Worm (Caenorhabditis elegans) whole organism, mixed stage, embryonic: ENCODE results near the gene C36C5.12.

ENCODE experiments used
- bed-3 ChIP-seq: fragments of 200-800 bp; sonication (Bioruptor generic); optimal IDR thresholded peaks from 3 replicates; lab custom pipeline; 2018; ENCODE audit warnings: mild to moderate bottlenecking, missing genetic modification characterization, moderate library complexity, missing compliant biosample characterization
- blmp-1 ChIP-seq: fragments of 150-350 bp; optimal IDR thresholded peaks from 2 replicates; lab custom pipeline; 2014; ENCODE audit warnings: missing biosample characterization, missing genetic modification characterization
- ceh-39 ChIP-seq: fragments of 150-350 bp; optimal IDR thresholded peaks from 2 replicates; lab custom pipeline; 2014; ENCODE audit warnings: missing biosample characterization, missing genetic modification characterization
- ceh-43 ChIP-seq: fragments of 200-800 bp; sonication (Bioruptor generic); optimal IDR thresholded peaks from 2 replicates; lab custom pipeline; 2018; ENCODE audit warnings: mild to moderate bottlenecking, missing genetic modification characterization, moderate library complexity, missing compliant biosample characterization
- ceh-83 ChIP-seq: fragments of 200-800 bp; sonication (Bioruptor generic); optimal IDR thresholded peaks from 2 replicates; lab custom pipeline; 2018; ENCODE audit warnings: mild to moderate bottlenecking, missing genetic modification characterization, missing compliant biosample characterization
- ces-1 ChIP-seq: fragments of 150-350 bp; optimal IDR thresholded peaks from 2 replicates; lab custom pipeline; 2014; ENCODE audit warnings: missing biosample characterization, missing genetic modification reagents, missing genetic modification characterization
- cnd-1 ChIP-seq: fragments of 200-800 bp; sonication (Bioruptor generic); optimal IDR thresholded peaks from 2 replicates; lab custom pipeline; 2018; ENCODE audit warnings: mild to moderate bottlenecking, missing genetic modification characterization, missing compliant biosample characterization
- drap-1 ChIP-seq: fragments of 200-800 bp; sonication (Bioruptor generic); optimal IDR thresholded peaks from 3 replicates; lab custom pipeline; 2018; ENCODE audit warnings: mild to moderate bottlenecking, missing genetic modification characterization, missing compliant biosample characterization
- elt-1 ChIP-seq: sonication (generic microtip); optimal IDR thresholded peaks from 2 replicates; lab custom pipeline; 2017; ENCODE audit warnings: missing genetic modification characterization, mild to moderate bottlenecking, missing compliant biosample characterization, antibody characterized with exemption, moderate library complexity, borderline replicate concordance; ENCODE audit not compliant: insufficient read depth
- elt-3 ChIP-seq: fragments of 150-350 bp; optimal IDR thresholded peaks from 2 replicates; lab custom pipeline; 2014; ENCODE audit warnings: missing biosample characterization, missing genetic modification characterization
- flh-1 ChIP-seq: fragments of 200-800 bp; sonication (Bioruptor generic); optimal IDR thresholded peaks from 2 replicates; lab custom pipeline; 2018; ENCODE audit warnings: mild to moderate bottlenecking, missing genetic modification characterization, moderate library complexity, missing compliant biosample characterization
- ham-2 ChIP-seq: fragments of 200-800 bp; sonication (Bioruptor generic); optimal IDR thresholded peaks from 2 replicates; lab custom pipeline; 2018; ENCODE audit warnings: mild to moderate bottlenecking, missing genetic modification characterization, missing compliant biosample characterization
- hlh-1 ChIP-seq: fragments of 150-350 bp; optimal IDR thresholded peaks from 2 replicates; lab custom pipeline; 2014; ENCODE audit warnings: missing biosample characterization, missing genetic modification reagents, missing genetic modification characterization
- lin-13 ChIP-seq: fragments of 150-350 bp; optimal IDR thresholded peaks from 2 replicates; lab custom pipeline; 2014; ENCODE audit warnings: missing biosample characterization, missing genetic modification characterization
- lin-32 ChIP-seq: fragments of 200-800 bp; sonication (Bioruptor generic); optimal IDR thresholded peaks from 2 replicates; lab custom pipeline; 2018; ENCODE audit warnings: mild to moderate bottlenecking, missing genetic modification characterization, missing compliant biosample characterization
- lsy-2 ChIP-seq: fragments of 150-350 bp; optimal IDR thresholded peaks from 2 replicates; lab custom pipeline; 2014; ENCODE audit warnings: missing biosample characterization, missing genetic modification characterization
- mab-5 ChIP-seq: fragments of 150-350 bp; optimal IDR thresholded peaks from 2 replicates; lab custom pipeline; 2014; ENCODE audit warnings: missing biosample characterization, missing genetic modification characterization
- mep-1 ChIP-seq: fragments of 150-350 bp; optimal IDR thresholded peaks from 2 replicates; lab custom pipeline; 2017; ENCODE audit warnings: missing biosample characterization, missing genetic modification reagents, missing genetic modification characterization, inconsistent platforms
- mls-2 ChIP-seq: sonication (generic microtip); optimal IDR thresholded peaks from 2 replicates; lab custom pipeline; 2016; ENCODE audit warnings: mild to moderate bottlenecking, missing genetic modification characterization, moderate library complexity, missing compliant biosample characterization
- nhr-12 ChIP-seq: fragments of 150-350 bp; optimal IDR thresholded peaks from 2 replicates; lab custom pipeline; 2014; ENCODE audit warnings: missing biosample characterization, missing genetic modification characterization
- nhr-2 ChIP-seq: fragments of 150-350 bp; optimal IDR thresholded peaks from 2 replicates; lab custom pipeline; 2014; ENCODE audit warnings: missing biosample characterization, missing genetic modification characterization
- nhr-237 ChIP-seq: fragments of 150-350 bp; optimal IDR thresholded peaks from 2 replicates; lab custom pipeline; 2014; ENCODE audit warnings: missing biosample characterization, missing genetic modification characterization
- nhr-28 ChIP-seq: fragments of 150-350 bp; optimal IDR thresholded peaks from 2 replicates; lab custom pipeline; 2014; ENCODE audit warnings: missing biosample characterization, missing genetic modification characterization
- nhr-76 ChIP-seq: sonication (generic microtip); optimal IDR thresholded peaks from 2 replicates; lab custom pipeline; 2017; ENCODE audit warnings: missing biosample characterization, missing genetic modification characterization
- pha-4 ChIP-seq: fragments of 150-350 bp; optimal IDR thresholded peaks from 2 replicates; lab custom pipeline; 2018; ENCODE audit warnings: missing biosample characterization, missing genetic modification reagents, missing genetic modification characterization
- sem-2 ChIP-seq: fragments of 200-800 bp; sonication (Bioruptor generic); optimal IDR thresholded peaks from 2 replicates; lab custom pipeline; 2018; ENCODE audit warnings: mild to moderate bottlenecking, missing genetic modification characterization, missing compliant biosample characterization
- snpc-4 ChIP-seq: fragments of 150-350 bp; optimal IDR thresholded peaks from 2 replicates; lab custom pipeline; 2014; ENCODE audit warnings: missing biosample characterization, missing genetic modification characterization
- sptf-1 ChIP-seq: sonication (generic microtip); optimal IDR thresholded peaks from 2 replicates; lab custom pipeline; 2017; ENCODE audit warnings: mild to moderate bottlenecking, missing genetic modification characterization, moderate library complexity, missing compliant biosample characterization
- tbx-8 ChIP-seq: fragments of 200-800 bp; sonication (Bioruptor generic); optimal IDR thresholded peaks from 2 replicates; lab custom pipeline; 2018; ENCODE audit warnings: mild to moderate bottlenecking, missing genetic modification characterization, moderate library complexity, missing compliant biosample characterization
- unc-39 ChIP-seq: fragments of 150-350 bp; optimal IDR thresholded peaks from 2 replicates; lab custom pipeline; 2014; ENCODE audit warnings: missing biosample characterization, missing genetic modification characterization
- unc-62 ChIP-seq: fragments of 150-350 bp; optimal IDR thresholded peaks from 2 replicates; lab custom pipeline; 2014; ENCODE audit warnings: missing biosample characterization, missing genetic modification reagents, missing genetic modification characterization
- zip-8 ChIP-seq: fragments of 150-350 bp; optimal IDR thresholded peaks from 2 replicates; lab custom pipeline; 2014; ENCODE audit warnings: missing biosample characterization, missing genetic modification characterization
- ztf-11 ChIP-seq: fragments of 150-350 bp; optimal IDR thresholded peaks from 2 replicates; lab custom pipeline; 2014; ENCODE audit warnings: missing biosample characterization, missing genetic modification characterization

C36C5.12 gene

ce11 chrV:3171625-3172024 is 12.5 kb upstream of the C36C5.12 start:
- no peak for TF ChIP-seq unc-39 (tag; lab: Kevin White, UChicago)
- TF ChIP-seq ceh-83 (GFP tag; lab: Kevin White, UChicago), result no peak
- TF ChIP-seq mab-5 (tag; lab: Kevin White, UChicago), result no peak
- no peak for TF ChIP-seq nhr-237 (tag; lab: Kevin White, UChicago)
- TF ChIP-seq zip-8 (tag; lab: Kevin White, UChicago), result no peak
- no peak for TF ChIP-seq blmp-1 (tag; lab: Kevin White, UChicago)
- no peak for TF ChIP-seq tbx-8 (GFP tag; lab: Kevin White, UChicago)
- no peak for TF ChIP-seq ham-2 (GFP tag; lab: Kevin White, UChicago)
- TF ChIP-seq ceh-39 (tag; lab: Kevin White, UChicago), result no peak
- no peak for TF ChIP-seq mls-2
- no peak for TF ChIP-seq nhr-12 (tag; lab: Kevin White, UChicago)
- no peak for TF ChIP-seq nhr-76 (tag; lab: Kevin White, UChicago)
- TF ChIP-seq lin-32 (GFP tag; lab: Kevin White, UChicago), result no peak

ce11 chrV:3169838-3170237 is 10.7 kb upstream of the C36C5.12 start, which contains the start of gene srbc-6:
Gene srbc-6, plus strand, starts transcription at chrV:3170138.
- TF ChIP-seq drap-1 (GFP tag; lab: Kevin White, UChicago) (no peak), ceh-83 (GFP tag; lab: Kevin White, UChicago) (no peak), elt-1 (no peak), mls-2 (no peak)

DNA sequence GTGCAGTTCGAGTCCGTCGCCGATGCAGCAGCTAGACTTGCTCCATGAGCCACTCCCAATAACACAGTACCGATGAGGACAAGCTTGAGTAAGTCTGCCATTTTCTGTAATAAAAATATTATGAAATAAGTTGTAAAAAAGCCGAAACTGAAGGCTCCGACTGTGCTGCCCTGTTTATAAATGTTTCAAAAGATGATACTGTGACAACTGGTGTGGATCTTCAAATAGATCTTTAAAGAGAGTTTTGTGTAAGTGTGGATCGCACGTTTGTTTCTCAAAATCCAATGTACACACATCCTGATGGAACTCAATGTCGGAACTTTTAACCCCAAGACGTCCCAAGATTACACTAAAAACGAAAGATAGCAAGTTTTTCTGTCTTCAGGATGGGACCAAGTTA is 9.5 kb upstream of the C36C5.12 start, which contains the start of gene C36C5.15:
Gene C36C5.15, minus strand, starts transcription at position 101 of the 400 bp plus-strand sequence.
- TF ChIP-seq nhr-28 (tag; lab: Kevin White, UChicago), result no peak
- no peak for TF ChIP-seq ces-1 (GFP tag; lab: Kevin White, UChicago)
- no peak for TF ChIP-seq flh-1
- no peak for TF ChIP-seq pha-4 (tag; lab: Kevin White, UChicago)
- TF ChIP-seq zip-8 (tag; lab: Kevin White, UChicago), result no peak
- TF ChIP-seq ceh-39 (tag; lab: Kevin White, UChicago), result no peak
- TF ChIP-seq unc-62 (GFP tag; lab: Kevin White, UChicago), result no peak
- TF ChIP-seq lsy-2, result no peak
- TF ChIP-seq ceh-43 (GFP tag; lab: Kevin White, UChicago), result no peak
- TF ChIP-seq hlh-1 (tag; lab: Kevin White, UChicago), result no peak
- TF ChIP-seq ham-2 (GFP tag; lab: Kevin White, UChicago), result no peak
- no peak for TF ChIP-seq sptf-1 (tag; lab: Kevin White, UChicago)
- TF ChIP-seq sem-2 (GFP tag; lab: Kevin White, UChicago), result no peak
- TF ChIP-seq unc-39 (tag; lab: Kevin White, UChicago), result no peak
- no peak for TF ChIP-seq mep-1
- no peak for TF ChIP-seq mls-2
- TF ChIP-seq nhr-2 (tag; lab: Kevin White, UChicago), result no peak
- no peak for TF ChIP-seq drap-1 (GFP tag; lab: Kevin White, UChicago)
- TF ChIP-seq blmp-1 (tag; lab: Kevin White, UChicago), result no peak
- TF ChIP-seq elt-3 (tag; lab: Kevin White, UChicago), result no peak

- no peak for TF ChIP-seq flh-1
- no peak for TF ChIP-seq sem-2 (GFP tag; lab: Kevin White, UChicago)
- no peak for TF ChIP-seq snpc-4
- TF ChIP-seq sptf-1 (tag; lab: Kevin White, UChicago), result no peak
- no peak for TF ChIP-seq ceh-83 (GFP tag; lab: Kevin White, UChicago)
- TF ChIP-seq nhr-237 (tag; lab: Kevin White, UChicago), result no peak
- no peak for TF ChIP-seq lsy-2
- TF ChIP-seq nhr-28 (tag; lab: Kevin White, UChicago), result no peak
- TF ChIP-seq mep-1, result no peak
- TF ChIP-seq drap-1 (GFP tag; lab: Kevin White, UChicago), result no peak
- no peak for TF ChIP-seq ceh-43 (GFP tag; lab: Kevin White, UChicago)
- no peak for TF ChIP-seq hlh-1 (tag; lab: Kevin White, UChicago)
- no peak for TF ChIP-seq ham-2 (GFP tag; lab: Kevin White, UChicago)
- no peak for TF ChIP-seq elt-1
- TF ChIP-seq zip-8 (tag; lab: Kevin White, UChicago), result no peak
- TF ChIP-seq mls-2, result no peak
- no peak for TF ChIP-seq blmp-1 (tag; lab: Kevin White, UChicago)
- no peak for TF ChIP-seq lin-13 (tag; lab: Kevin White, UChicago)
- TF ChIP-seq nhr-12 (tag; lab: Kevin White, UChicago), result no peak
- TF ChIP-seq, all 35 proteins: peak for 0
These were observed 7.1 kb upstream of the C36C5.12 start, which contains the start of gene C36C5.4 for ce11 chrV:3166260-3166659. Gene C36C5.4, plus strand, starts transcription at chrV:3166560.

- TF ChIP-seq lsy-2, result no peak
- TF ChIP-seq unc-62 (GFP tag; lab: Kevin White, UChicago), result no peak
- no peak for TF ChIP-seq lin-32 (GFP tag; lab: Kevin White, UChicago)
- no peak for TF ChIP-seq ztf-11 (tag; lab: Kevin White, UChicago)
- TF ChIP-seq bed-3 (GFP tag; lab: Kevin White, UChicago), result no peak
- no peak for TF ChIP-seq drap-1 (GFP tag; lab: Kevin White, UChicago)
- TF ChIP-seq ceh-43 (GFP tag; lab: Kevin White, UChicago), result no peak
- no peak for TF ChIP-seq sptf-1 (tag; lab: Kevin White, UChicago)
- TF ChIP-seq zip-8 (tag; lab: Kevin White, UChicago), result no peak
- TF ChIP-seq ham-2 (GFP tag; lab: Kevin White, UChicago), result no peak
- no peak for TF ChIP-seq flh-1
- TF ChIP-seq elt-1, result no peak
- no peak for TF ChIP-seq elt-3 (tag; lab: Kevin White, UChicago)
- TF ChIP-seq cnd-1 (tag; lab: Kevin White, UChicago), result no peak
- no peak for TF ChIP-seq ceh-39 (tag; lab: Kevin White, UChicago)
- no peak for TF ChIP-seq unc-39 (tag; lab: Kevin White, UChicago)
- TF ChIP-seq ceh-83 (GFP tag; lab: Kevin White, UChicago), result no peak
- no peak for TF ChIP-seq ces-1 (GFP tag; lab: Kevin White, UChicago)
- no peak for TF ChIP-seq mep-1
- TF ChIP-seq mls-2, result no peak
These were observed 6.3 kb upstream of the C36C5.12 start, which contains the start of gene C36C5.14 for ce11 chrV:3165438-3165837. Gene C36C5.14, minus strand, starts transcription at chrV:3165538.
